Worm (Caenorhabditis elegans) whole organism, young adult: ENCODE measurements around the gene C48D1.9.

ENCODE experiments used
- F52B5.7 ChIP-seq: sonication (generic microtip); optimal IDR thresholded peaks from 2 replicates; lab custom pipeline; 2016; ENCODE audit warnings: mild to moderate bottlenecking, missing genetic modification characterization, missing compliant biosample characterization
- Y95B8A.8 ChIP-seq: fragments of 200-800 bp; sonication (Bioruptor generic); IDR thresholded peaks from 2 replicates; pipeline ENCODE4 v1.3.6; 2022; ENCODE audit warnings: missing genetic modification reagents, missing genetic modification characterization, missing compliant biosample characterization
- ceh-27 ChIP-seq: fragments of 200-800 bp; sonication (Bioruptor generic); optimal IDR thresholded peaks from 2 replicates; lab custom pipeline; 2018; ENCODE audit warnings: mild to moderate bottlenecking, missing genetic modification characterization, moderate library complexity, missing compliant biosample characterization
- lag-1 ChIP-seq: fragments of 200-800 bp; sonication (Bioruptor generic); IDR thresholded peaks from 2 replicates; pipeline ENCODE4 v1.3.6; 2022; ENCODE audit warnings: missing genetic modification reagents, missing genetic modification characterization, missing compliant biosample characterization
- nfya-1 ChIP-seq: sonication (generic microtip); optimal IDR thresholded peaks from 2 replicates; lab custom pipeline; 2017; ENCODE audit warnings: antibody characterized with exemption, missing compliant biosample characterization, missing genetic modification characterization, borderline replicate concordance; ENCODE audit not compliant: insufficient read depth
- nfya-2 ChIP-seq: fragments of 200-800 bp; sonication (Bioruptor generic); IDR thresholded peaks from 2 replicates; pipeline ENCODE4 v1.3.6; 2022; ENCODE audit warnings: missing genetic modification reagents, missing genetic modification characterization, missing compliant biosample characterization
- zim-3 ChIP-seq: sonication (generic microtip); optimal IDR thresholded peaks from 2 replicates; lab custom pipeline; 2017; ENCODE audit warnings: mild to moderate bottlenecking, missing genetic modification characterization, moderate library complexity, missing compliant biosample characterization

- no peak for TF ChIP-seq nfya-1 (tag; lab: Kevin White, UChicago)
- no peak for TF ChIP-seq F52B5.7
- TF ChIP-seq lag-1: no peak
- no peak for TF ChIP-seq ceh-27 (GFP tag; lab: Kevin White, UChicago)
- no peak for TF ChIP-seq Y95B8A.8
- TF ChIP-seq zim-3 (tag; lab: Kevin White, UChicago): no peak
- TF ChIP-seq nfya-2 (GFP tag; lab: Robert Waterston, UW): no peak
These were observed 30.2 kb downstream of the C48D1.9 start, which contains the start of gene lev-1 for ce11 chrIV:13179295-13179694.
